Fruit fly (Drosophila melanogaster) whole organism, prepupa: ENCODE measurements around the gene Gga.

Source experiments
- CG10631 ChIP-seq: fragments of 200-800 bp; sonication (Bioruptor generic); optimal IDR thresholded peaks from 2 replicates; lab custom pipeline; 2016; ENCODE audit warnings: missing biosample characterization, missing genetic modification characterization
- CG10669 ChIP-seq: fragments of 200-800 bp; sonication (Bioruptor generic); optimal IDR thresholded peaks from 3 replicates; lab custom pipeline; 2018; ENCODE audit warnings: missing biosample characterization, mild to moderate bottlenecking, missing genetic modification characterization, moderate library complexity
- CG11294 ChIP-seq: fragments of 200-800 bp; sonication (Bioruptor generic); IDR thresholded peaks from 2 replicates; pipeline ENCODE4 v1.3.6; 2022; ENCODE audit warnings: missing biosample characterization, missing genetic modification characterization
- CG11762 ChIP-seq: fragments of 200-800 bp; sonication (Bioruptor generic); optimal IDR thresholded peaks from 3 replicates; lab custom pipeline; 2016; ENCODE audit warnings: missing biosample characterization, missing genetic modification characterization; ENCODE audit not compliant: insufficient read depth
- CG15336 ChIP-seq: fragments of 200-800 bp; sonication (Bioruptor generic); IDR thresholded peaks from 2 replicates; pipeline ENCODE4 v1.3.6; 2022; ENCODE audit warnings: missing biosample characterization, missing genetic modification characterization
- CG1621 ChIP-seq: fragments of 200-800 bp; sonication (Bioruptor generic); optimal IDR thresholded peaks from 3 replicates; lab custom pipeline; 2018; ENCODE audit warnings: missing biosample characterization, mild to moderate bottlenecking, missing genetic modification characterization
- CG16779 ChIP-seq: fragments of 200-800 bp; sonication (Bioruptor generic); optimal IDR thresholded peaks from 3 replicates; lab custom pipeline; 2017; ENCODE audit warnings: missing biosample characterization, mild to moderate bottlenecking, missing genetic modification characterization
- CG3032 ChIP-seq: fragments of 200-800 bp; optimal IDR thresholded peaks from 2 replicates; lab custom pipeline; 2019; ENCODE audit warnings: missing biosample characterization, mild to moderate bottlenecking, missing genetic modification characterization, moderate library complexity
- CG31627 ChIP-seq: fragments of 200-800 bp; sonication (Bioruptor generic); optimal IDR thresholded peaks from 3 replicates; lab custom pipeline; 2016; ENCODE audit warnings: missing biosample characterization, missing genetic modification characterization
- CG32006 ChIP-seq: fragments of 200-800 bp; sonication (Bioruptor generic); optimal IDR thresholded peaks from 3 replicates; lab custom pipeline; 2017; ENCODE audit warnings: missing biosample characterization, mild to moderate bottlenecking, missing genetic modification characterization
- CG34406 ChIP-seq: fragments of 200-800 bp; sonication (Bioruptor generic); optimal IDR thresholded peaks from 3 replicates; lab custom pipeline; 2016; ENCODE audit warnings: missing biosample characterization, missing genetic modification characterization
- CG3919 ChIP-seq: fragments of 200-800 bp; sonication (Bioruptor generic); optimal IDR thresholded peaks from 3 replicates; lab custom pipeline; 2016; ENCODE audit warnings: missing biosample characterization, missing genetic modification characterization
- CG4318 ChIP-seq: fragments of 200-800 bp; sonication (Bioruptor generic); optimal IDR thresholded peaks from 3 replicates; lab custom pipeline; 2017; ENCODE audit warnings: missing biosample characterization, mild to moderate bottlenecking, missing genetic modification characterization
- CG6276 ChIP-seq: fragments of 200-800 bp; sonication (Bioruptor generic); optimal IDR thresholded peaks from 2 replicates; lab custom pipeline; 2017; ENCODE audit warnings: missing biosample characterization, mild to moderate bottlenecking, missing genetic modification characterization
- CG6792 ChIP-seq: fragments of 200-800 bp; sonication (Bioruptor generic); optimal IDR thresholded peaks from 3 replicates; lab custom pipeline; 2016; ENCODE audit warnings: missing biosample characterization, missing genetic modification characterization
- CG6808 ChIP-seq: fragments of 200-800 bp; sonication (Bioruptor generic); optimal IDR thresholded peaks from 3 replicates; lab custom pipeline; 2017; ENCODE audit warnings: missing biosample characterization, missing genetic modification characterization, mild to moderate bottlenecking, moderate library complexity, missing genetic modification reagents
- CG6854 ChIP-seq: fragments of 200-800 bp; sonication (Bioruptor generic); optimal IDR thresholded peaks from 2 replicates; lab custom pipeline; 2017; ENCODE audit warnings: missing biosample characterization, mild to moderate bottlenecking, missing genetic modification characterization
- CG8119 ChIP-seq: fragments of 200-800 bp; sonication (Bioruptor generic); IDR thresholded peaks from 3 replicates; pipeline ENCODE4 v1.3.6; 2022; ENCODE audit warnings: missing biosample characterization, missing genetic modification characterization
- CG8319 ChIP-seq: fragments of 200-800 bp; sonication (Bioruptor generic); optimal IDR thresholded peaks from 3 replicates; lab custom pipeline; 2016; ENCODE audit warnings: missing biosample characterization, missing genetic modification characterization
- CG8632 ChIP-seq: fragments of 200-800 bp; sonication (Bioruptor generic); optimal IDR thresholded peaks from 3 replicates; lab custom pipeline; 2016; ENCODE audit warnings: missing biosample characterization, missing genetic modification characterization
- CG9139 ChIP-seq: fragments of 200-800 bp; sonication (Bioruptor generic); optimal IDR thresholded peaks from 3 replicates; lab custom pipeline; 2017; ENCODE audit warnings: missing biosample characterization, mild to moderate bottlenecking, missing genetic modification characterization
- Eip75B ChIP-seq: fragments of 200-800 bp; sonication (Bioruptor generic); optimal IDR thresholded peaks from 3 replicates; lab custom pipeline; 2016; ENCODE audit warnings: missing biosample characterization, missing genetic modification characterization
- Eip78C ChIP-seq: fragments of 200-800 bp; sonication (Bioruptor generic); peaks from one replicate; lab custom pipeline; 2016; ENCODE audit warnings: missing biosample characterization, missing genetic modification characterization
- Eip93F ChIP-seq: fragments of 200-800 bp; sonication (Bioruptor generic); optimal IDR thresholded peaks from 2 replicates; lab custom pipeline; 2016; ENCODE audit warnings: missing biosample characterization, mild to moderate bottlenecking, missing genetic modification characterization
- Ets21C ChIP-seq: fragments of 200-800 bp; sonication (Bioruptor generic); optimal IDR thresholded peaks from 3 replicates; lab custom pipeline; 2016; ENCODE audit warnings: missing biosample characterization, missing genetic modification characterization
- Ets96B ChIP-seq: fragments of 200-800 bp; optimal IDR thresholded peaks from 2 replicates; lab custom pipeline; 2019; ENCODE audit warnings: missing biosample characterization, mild to moderate bottlenecking, missing genetic modification characterization, moderate library complexity
- Hr38 ChIP-seq: sonication (Bioruptor generic); optimal IDR thresholded peaks from 2 replicates; lab custom pipeline; 2016; ENCODE audit warnings: missing biosample characterization, missing genetic modification characterization
- Hr39 ChIP-seq: fragments of 200-800 bp; sonication (Bioruptor generic); optimal IDR thresholded peaks from 2 replicates; lab custom pipeline; 2016; ENCODE audit warnings: missing biosample characterization, missing genetic modification characterization
- Hr4 ChIP-seq: fragments of 200-800 bp; sonication (Bioruptor generic); optimal IDR thresholded peaks from 3 replicates; lab custom pipeline; 2016; ENCODE audit warnings: missing biosample characterization, missing genetic modification characterization
- Met ChIP-seq: fragments of 200-800 bp; sonication (Bioruptor generic); optimal IDR thresholded peaks from 3 replicates; lab custom pipeline; 2016; ENCODE audit warnings: missing biosample characterization, missing genetic modification characterization
- OdsH ChIP-seq: fragments of 200-800 bp; sonication (Bioruptor generic); optimal IDR thresholded peaks from 3 replicates; lab custom pipeline; 2016; ENCODE audit warnings: missing biosample characterization, missing genetic modification characterization
- Smox ChIP-seq: fragments of 200-800 bp; sonication (Bioruptor generic); optimal IDR thresholded peaks from 3 replicates; lab custom pipeline; 2016; ENCODE audit warnings: missing biosample characterization, missing genetic modification characterization
- Sox102F ChIP-seq: fragments of 200-800 bp; sonication (Bioruptor generic); optimal IDR thresholded peaks from 2 replicates; lab custom pipeline; 2016; ENCODE audit warnings: missing biosample characterization, mild to moderate bottlenecking, missing genetic modification characterization
- Sox14 ChIP-seq: fragments of 200-800 bp; sonication (Bioruptor generic); optimal IDR thresholded peaks from 3 replicates; lab custom pipeline; 2016; ENCODE audit warnings: missing biosample characterization, missing genetic modification characterization
- Sox15 ChIP-seq: fragments of 200-800 bp; sonication (Bioruptor generic); optimal IDR thresholded peaks from 3 replicates; lab custom pipeline; 2016; ENCODE audit warnings: missing biosample characterization, missing genetic modification characterization
- achi ChIP-seq: fragments of 200-800 bp; sonication (Bioruptor generic); optimal IDR thresholded peaks from 3 replicates; lab custom pipeline; 2016; ENCODE audit warnings: missing biosample characterization, missing genetic modification characterization
- acj6 ChIP-seq: fragments of 200-800 bp; sonication (Bioruptor generic); optimal IDR thresholded peaks from 3 replicates; lab custom pipeline; 2016; ENCODE audit warnings: missing biosample characterization, missing genetic modification characterization
- cyc ChIP-seq: fragments of 200-800 bp; sonication (Bioruptor generic); optimal IDR thresholded peaks from 3 replicates; lab custom pipeline; 2016; ENCODE audit warnings: missing biosample characterization, missing genetic modification characterization
- dac ChIP-seq: fragments of 200-800 bp; sonication (Bioruptor generic); optimal IDR thresholded peaks from 2 replicates; lab custom pipeline; 2017; ENCODE audit warnings: missing biosample characterization, mild to moderate bottlenecking, missing genetic modification characterization
- dsx ChIP-seq: fragments of 200-800 bp; optimal IDR thresholded peaks from 3 replicates; lab custom pipeline; 2019; ENCODE audit warnings: missing biosample characterization, mild to moderate bottlenecking, missing genetic modification characterization, moderate library complexity; ENCODE audit not compliant: poor library complexity, severe bottlenecking
- eg ChIP-seq: fragments of 200-800 bp; sonication (Bioruptor generic); IDR thresholded peaks from 3 replicates; pipeline ENCODE4 v1.3.6; 2022; ENCODE audit warnings: missing biosample characterization, missing genetic modification characterization
- esn ChIP-seq: fragments of 200-800 bp; sonication (Bioruptor generic); optimal IDR thresholded peaks from 2 replicates; lab custom pipeline; 2016; ENCODE audit warnings: missing biosample characterization, mild to moderate bottlenecking, missing genetic modification characterization, moderate library complexity
- fd85E ChIP-seq: fragments of 200-800 bp; sonication (Bioruptor generic); optimal IDR thresholded peaks from 3 replicates; lab custom pipeline; 2016; ENCODE audit warnings: missing biosample characterization, missing genetic modification characterization
- fkh ChIP-seq: fragments of 200-800 bp; sonication (Bioruptor generic); optimal IDR thresholded peaks from 3 replicates; lab custom pipeline; 2017; ENCODE audit warnings: missing biosample characterization, mild to moderate bottlenecking, missing genetic modification characterization, moderate library complexity
- lz ChIP-seq: fragments of 200-800 bp; sonication (Bioruptor generic); optimal IDR thresholded peaks from 3 replicates; lab custom pipeline; 2016; ENCODE audit warnings: missing biosample characterization, missing genetic modification characterization
- net ChIP-seq: fragments of 200-800 bp; sonication (Bioruptor generic); optimal IDR thresholded peaks from 3 replicates; lab custom pipeline; 2016; ENCODE audit warnings: missing biosample characterization, missing genetic modification characterization
- pdm3 ChIP-seq: fragments of 200-800 bp; sonication (Bioruptor generic); optimal IDR thresholded peaks from 3 replicates; lab custom pipeline; 2016; ENCODE audit warnings: missing biosample characterization, missing genetic modification characterization
- salr ChIP-seq, 2 experiments: fragments of 200-800 bp; sonication (Bioruptor generic); optimal IDR thresholded peaks; 3 replicates each; lab custom pipeline; 2016 to 2018; ENCODE audit warnings: missing biosample characterization in 2 of 2, missing genetic modification characterization in 2 of 2, mild to moderate bottlenecking in 1 of 2
- spab ChIP-seq: fragments of 200-800 bp; sonication (Bioruptor generic); optimal IDR thresholded peaks from 2 replicates; lab custom pipeline; 2017; ENCODE audit warnings: missing biosample characterization, mild to moderate bottlenecking, missing genetic modification characterization, missing genetic modification reagents
- topi ChIP-seq: fragments of 200-800 bp; sonication (Bioruptor generic); optimal IDR thresholded peaks from 3 replicates; lab custom pipeline; 2016; ENCODE audit warnings: missing biosample characterization, missing genetic modification characterization
- vri ChIP-seq: fragments of 200-800 bp; sonication (Bioruptor generic); optimal IDR thresholded peaks from 3 replicates; lab custom pipeline; 2016; ENCODE audit warnings: missing biosample characterization, mild to moderate bottlenecking, missing genetic modification characterization

Gga gene

DNA sequence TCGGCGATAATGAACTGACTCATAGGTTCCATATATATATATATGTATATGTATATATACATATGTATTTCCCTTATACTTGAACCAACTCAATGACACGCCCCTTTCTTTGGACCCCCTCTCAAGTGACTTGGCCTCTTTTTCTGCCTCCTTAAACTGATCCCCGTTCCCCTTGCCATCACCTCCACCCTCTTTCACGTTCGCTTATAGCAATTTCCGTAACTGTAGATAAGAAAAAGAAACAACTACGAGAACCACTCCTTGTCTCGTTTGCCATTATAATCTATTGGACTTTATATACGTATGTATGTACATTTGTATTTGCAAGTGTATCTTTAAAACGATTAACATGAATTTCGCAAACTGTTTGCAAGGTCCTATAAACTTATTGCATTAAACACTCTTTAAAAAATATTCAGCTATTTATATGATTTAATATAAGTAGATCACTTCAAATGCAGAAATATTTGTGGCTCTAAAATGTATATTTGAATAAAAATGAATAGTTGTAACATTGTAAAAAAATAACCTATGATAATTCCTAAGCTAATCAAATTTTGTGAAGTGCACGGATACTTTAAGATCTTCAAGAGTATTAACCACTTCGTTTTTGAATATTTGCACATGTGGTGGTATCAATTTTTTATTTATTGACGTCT lies 18.0 kb upstream of the Gga start:
- TF ChIP-seq net (GFP tag; lab: Kevin White, UChicago) (peak; percentile 54), CG3919 (peak; percentile 64), CG8119 (GFP tag; lab: Robert Waterston, UW) (peak; percentile 68; the same call in 2 of the 3 replicates), Sox14 (GFP tag; lab: Kevin White, UChicago) (peak; percentile 62), CG9139 (GFP tag; lab: Kevin White, UChicago) (no peak), CG8632 (GFP tag; lab: Kevin White, UChicago) (peak; percentile 69), Eip78C (GFP tag; lab: Kevin White, UChicago) (peak; percentile 94), CG10631 (GFP tag; lab: Kevin White, UChicago) (peak; percentile 71), CG11294 (GFP tag; lab: Robert Waterston, UW) (no peak), OdsH (GFP tag; lab: Kevin White, UChicago) (peak; percentile 65), pdm3 (GFP tag; lab: Kevin White, UChicago) (peak; percentile 72), CG6276 (GFP tag; lab: Kevin White, UChicago) (peak; percentile 65), CG16779 (tag; lab: Kevin White, UChicago) (no peak), CG4318 (GFP tag; lab: Kevin White, UChicago) (peak; percentile 33), eg (GFP tag; lab: Robert Waterston, UW) (peak; percentile 47; the same call in 1 of the 3 replicates), vri (GFP tag; lab: Kevin White, UChicago) (peak; percentile 26), CG31627 (peak; percentile 30), dac (GFP tag; lab: Kevin White, UChicago) (no peak), Met (GFP tag; lab: Kevin White, UChicago) (peak; percentile 69), CG34406 (GFP tag; lab: Kevin White, UChicago) (peak; percentile 68), fd85E (GFP tag; lab: Kevin White, UChicago) (peak; percentile 17), Sox102F (peak; percentile 46), CG11762 (GFP tag; lab: Kevin White, UChicago) (no peak), spab (GFP tag; lab: Kevin White, UChicago) (peak; percentile 44), salr (GFP tag; optimal IDR thresholded peaks at IDR 0.05; lab: Kevin White, UChicago) (peak in 1 of 2 experiments; percentile 65), acj6 (GFP tag; lab: Kevin White, UChicago) (peak; percentile 58), CG3032 (tag; lab: Kevin White, UChicago) (peak; percentile 69), lz (GFP tag; lab: Kevin White, UChicago) (peak; percentile 58), CG32006 (GFP tag; lab: Kevin White, UChicago) (peak; percentile 81), Sox15 (peak; percentile 27), Eip93F (GFP tag; lab: Kevin White, UChicago) (peak; percentile 65), Eip75B (GFP tag; lab: Kevin White, UChicago) (peak; percentile 52), CG6854 (GFP tag; lab: Kevin White, UChicago) (no peak), Ets21C (peak; percentile 15), cyc (peak; percentile 31), CG10669 (GFP tag; lab: Kevin White, UChicago) (peak; percentile 66), esn (GFP tag; lab: Kevin White, UChicago) (peak; percentile 75), Hr38 (no peak), CG6808 (GFP tag; lab: Kevin White, UChicago) (peak; percentile 40), CG1621 (tag; lab: Kevin White, UChicago) (peak; percentile 12), CG8319 (GFP tag; lab: Kevin White, UChicago) (peak; percentile 17), dsx (peak; percentile 57), achi (peak; percentile 32), topi (peak; percentile 65), Smox (peak; percentile 69), fkh (GFP tag; lab: Kevin White, UChicago) (no peak), Hr39 (peak; percentile 47), Hr4 (peak; percentile 62), CG15336 (peak; percentile 61), Ets96B (tag; lab: Kevin White, UChicago) (peak; percentile 68), CG6792 (GFP tag; lab: Kevin White, UChicago) (peak; percentile 65)
